Worm (Caenorhabditis elegans): Measurements from ENCODE around the gene nas-12.
A peak's percentile ranks its signal among the peaks of the same experiment; 100 is the strongest.

nas-12 gene

DNA sequence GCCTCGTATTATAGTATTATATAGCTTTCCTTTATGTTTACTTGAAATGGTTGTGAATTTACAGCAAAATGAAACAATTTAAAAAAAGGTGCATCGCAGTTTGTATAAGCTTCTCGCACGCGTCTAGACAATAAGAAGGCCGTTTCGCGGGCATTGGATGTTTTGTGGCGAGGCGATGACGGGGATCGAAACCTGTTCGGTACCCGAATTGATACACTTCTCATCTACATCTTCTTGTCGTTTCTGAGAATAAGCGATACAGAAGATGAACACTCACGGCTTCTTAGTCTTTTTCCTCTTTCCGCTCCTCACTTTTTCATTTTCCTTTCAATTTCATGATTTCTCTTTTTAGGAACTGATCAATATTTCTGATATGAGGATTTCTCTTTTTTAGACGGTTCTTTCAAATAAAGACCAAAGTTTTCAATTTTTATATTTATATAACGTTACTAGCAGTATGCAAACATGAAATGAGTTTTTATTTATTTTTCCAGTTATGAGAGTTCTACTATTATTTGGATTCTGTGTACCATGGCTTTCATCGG lies 21.9 kb downstream of the nas-12 start, which contains the start of gene F01G10.10:
TSS of gene F01G10.10 (plus strand) at position 495 of the 545 bp plus-strand sequence.
- TF ChIP-seq him-1 (tag; optimal IDR thresholded peaks at IDR 0.05), result no peak
- no peak for TF ChIP-seq dao-5 (tag; optimal IDR thresholded peaks at IDR 0.05)
- no peak for TF ChIP-seq W03F9.2 (tag; optimal IDR thresholded peaks at IDR 0.05)

DNA sequence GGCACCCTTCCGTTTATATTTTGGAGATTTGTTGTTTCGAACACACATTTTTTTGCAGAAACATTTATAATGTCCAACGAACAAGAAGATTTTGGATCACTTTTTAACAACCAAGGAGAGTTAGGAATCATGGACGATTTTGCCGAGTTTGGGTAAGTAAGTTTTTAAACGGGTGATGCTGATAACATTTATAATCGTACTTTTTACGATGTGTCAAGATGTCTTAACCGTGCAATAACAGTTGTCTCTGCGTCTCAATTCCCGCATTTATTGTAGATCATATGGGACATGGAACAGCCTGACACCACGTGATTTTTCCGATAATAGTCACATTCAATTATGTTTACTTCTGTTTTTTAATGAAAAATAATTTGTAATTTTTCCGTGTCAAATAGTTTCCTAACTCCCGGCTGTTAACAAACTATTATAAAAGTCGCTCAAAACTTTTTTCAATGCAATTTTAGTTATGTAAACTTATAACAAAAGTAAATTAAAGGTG lies 26.8 kb downstream of the nas-12 start, which contains the start of gene daf-14:
TSS of gene daf-14 (plus strand) at position 51 of the 499 bp plus-strand sequence.
- TF ChIP-seq W03F9.2 (tag; optimal IDR thresholded peaks at IDR 0.05) (no peak), dao-5 (tag; optimal IDR thresholded peaks at IDR 0.05) (no peak), him-1 (tag; optimal IDR thresholded peaks at IDR 0.05) (no peak)

DNA sequence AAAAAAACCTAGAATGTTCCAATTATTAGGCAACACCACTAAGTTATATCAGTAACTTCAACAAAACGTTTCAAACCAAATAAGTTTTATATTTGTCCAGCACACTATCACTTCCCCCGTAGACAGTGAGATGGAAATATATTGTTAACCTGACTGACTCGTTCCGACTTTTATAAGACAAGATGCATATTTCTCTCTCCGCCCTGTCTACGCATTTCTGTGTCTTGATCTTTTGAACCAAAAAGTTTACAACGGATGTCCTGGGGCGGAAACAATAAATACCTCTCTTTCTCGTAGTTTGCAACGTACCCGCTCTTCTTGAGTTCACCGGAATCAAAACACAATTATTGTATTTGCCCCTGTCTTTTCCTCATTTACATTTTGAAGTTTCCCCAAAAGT lies 27.4 kb downstream of the nas-12 start:
- TF ChIP-seq W03F9.2 (tag; optimal IDR thresholded peaks at IDR 0.05) (no peak), him-1 (tag; optimal IDR thresholded peaks at IDR 0.05) (no peak), dao-5 (tag; optimal IDR thresholded peaks at IDR 0.05) (no peak)

DNA sequence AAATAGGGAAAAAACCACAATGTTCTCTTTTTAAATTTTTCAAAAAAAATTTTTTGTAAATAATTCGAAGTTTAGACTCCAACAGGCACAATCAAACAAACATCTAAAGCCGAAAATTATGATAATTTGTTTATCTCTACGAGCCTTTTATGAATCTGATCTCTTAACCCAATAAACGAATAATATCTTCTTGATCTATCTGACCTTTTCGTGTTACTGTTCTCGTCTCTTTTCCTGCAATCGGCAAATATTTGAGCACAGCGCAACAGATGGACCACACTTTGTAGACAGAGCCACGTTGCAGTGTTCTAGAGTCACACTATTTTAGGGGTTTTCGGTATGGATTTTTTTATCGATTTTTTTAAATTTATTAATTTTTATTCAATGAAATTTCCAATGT lies 27.9 kb downstream of the nas-12 start:
- TF ChIP-seq W03F9.2 (tag; optimal IDR thresholded peaks at IDR 0.05), result no peak
- TF ChIP-seq dao-5 (tag; optimal IDR thresholded peaks at IDR 0.05), result no peak
- TF ChIP-seq him-1 (tag; optimal IDR thresholded peaks at IDR 0.05), result no peak

DNA sequence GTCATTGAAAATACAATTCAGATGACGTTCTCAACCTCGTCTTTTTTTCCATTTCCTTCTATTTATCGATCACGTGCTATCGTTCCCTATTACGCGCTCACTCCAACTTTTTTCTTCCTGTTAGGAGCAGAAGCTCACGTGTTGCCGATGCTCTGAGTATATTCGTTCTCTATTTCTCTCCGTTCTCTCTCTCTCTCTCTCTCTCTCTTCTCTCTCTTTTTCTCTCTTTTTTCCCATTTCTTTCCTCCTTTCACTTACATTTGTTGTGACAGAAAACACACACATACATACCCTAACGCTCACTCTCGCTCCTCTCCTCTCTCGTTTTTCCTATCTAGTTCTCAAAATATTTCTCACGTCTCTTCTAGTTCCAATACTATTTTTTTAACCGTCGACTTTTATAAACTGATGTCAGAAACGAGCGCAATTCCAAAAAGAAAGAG lies 28.5 kb downstream of the nas-12 start:
- peak; percentile 83 for TF ChIP-seq him-1 (tag; optimal IDR thresholded peaks at IDR 0.05)
- TF ChIP-seq dao-5 (tag; optimal IDR thresholded peaks at IDR 0.05), result no peak
- TF ChIP-seq W03F9.2 (tag; optimal IDR thresholded peaks at IDR 0.05), result peak; percentile 69

DNA sequence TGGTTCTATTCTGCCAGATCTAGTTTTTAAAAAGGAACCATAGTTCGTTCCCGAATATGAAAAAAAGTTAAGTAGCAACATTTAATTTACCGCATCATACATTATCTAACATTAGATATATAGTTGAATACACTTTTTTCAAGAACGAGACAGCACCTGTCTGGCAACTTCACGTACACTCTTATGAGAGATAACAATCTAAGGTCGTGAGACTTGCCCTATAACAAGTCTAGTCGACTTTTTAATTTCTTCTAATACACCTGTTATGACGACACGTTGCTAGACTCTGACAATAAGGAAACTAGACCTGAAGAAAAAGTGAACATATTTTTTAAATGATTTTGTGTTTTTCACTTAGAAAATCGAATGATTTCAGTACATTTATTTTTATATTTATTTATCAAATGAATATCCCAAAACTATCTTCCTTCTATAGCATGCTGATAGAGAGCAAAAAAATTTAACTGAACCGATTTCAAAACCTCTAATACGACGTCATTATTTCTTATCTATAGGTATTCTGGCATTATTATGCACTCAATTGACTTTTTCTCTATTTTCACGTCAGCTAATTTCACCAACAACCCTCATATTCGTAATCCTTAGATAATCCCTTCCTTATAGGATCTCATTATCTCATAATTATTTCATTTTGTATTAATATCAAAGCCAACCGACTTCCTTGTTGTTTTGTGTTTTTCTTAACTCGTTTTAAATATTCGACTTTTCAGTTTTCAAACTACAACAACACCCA lies 29.2 kb downstream of the nas-12 start:
- TF ChIP-seq dao-5 (tag; optimal IDR thresholded peaks at IDR 0.05) (no peak), him-1 (tag; optimal IDR thresholded peaks at IDR 0.05) (no peak), W03F9.2 (tag; optimal IDR thresholded peaks at IDR 0.05) (no peak)

DNA sequence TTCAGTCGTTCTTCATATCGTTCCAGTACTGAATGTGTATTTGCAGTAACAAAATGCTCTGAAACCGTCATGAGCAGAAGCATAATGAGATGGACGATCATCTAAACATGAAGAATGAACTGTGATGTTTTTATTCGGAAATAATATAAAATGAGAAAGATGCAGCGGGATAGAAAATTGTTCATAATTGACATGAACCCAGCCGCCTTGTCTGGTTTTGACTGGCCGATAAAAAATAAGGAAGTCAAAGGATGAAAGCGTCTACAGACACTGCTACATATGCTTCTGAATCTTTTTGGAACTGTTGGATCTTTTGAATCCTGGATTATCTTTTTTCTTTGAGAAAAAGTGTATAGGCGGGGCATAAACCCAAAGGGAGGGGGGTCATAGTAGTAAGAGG lies 35.7 kb downstream of the nas-12 start, which contains the start of gene F01G10.9:
TSS of gene F01G10.9 (minus strand) at position 101 of the 400 bp plus-strand sequence.
- TF ChIP-seq W03F9.2 (tag; optimal IDR thresholded peaks at IDR 0.05), result no peak
- no peak for TF ChIP-seq dao-5 (tag; optimal IDR thresholded peaks at IDR 0.05)
- TF ChIP-seq him-1 (tag; optimal IDR thresholded peaks at IDR 0.05), result no peak

DNA sequence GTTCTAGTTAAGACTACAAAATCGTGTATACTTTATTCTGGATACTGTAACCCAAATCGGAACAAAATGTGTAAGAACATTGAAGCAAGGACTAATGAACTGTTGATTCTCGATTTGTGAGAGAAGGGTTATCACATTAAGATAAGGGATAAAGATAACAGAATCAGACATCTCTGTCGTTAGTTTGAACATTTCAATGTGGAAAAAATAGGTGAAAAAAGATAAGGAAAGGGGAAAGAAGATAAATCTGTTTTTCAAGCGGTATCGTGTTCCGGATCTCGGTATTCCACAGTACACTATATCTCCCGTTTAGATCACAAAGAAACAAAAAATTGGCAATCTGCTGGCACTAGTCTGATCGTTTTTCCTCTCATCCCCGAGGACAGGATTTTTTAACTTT lies 37.2 kb downstream of the nas-12 start:
- TF ChIP-seq him-1 (tag; optimal IDR thresholded peaks at IDR 0.05) (no peak), W03F9.2 (tag; optimal IDR thresholded peaks at IDR 0.05) (no peak), dao-5 (tag; optimal IDR thresholded peaks at IDR 0.05) (no peak)

DNA sequence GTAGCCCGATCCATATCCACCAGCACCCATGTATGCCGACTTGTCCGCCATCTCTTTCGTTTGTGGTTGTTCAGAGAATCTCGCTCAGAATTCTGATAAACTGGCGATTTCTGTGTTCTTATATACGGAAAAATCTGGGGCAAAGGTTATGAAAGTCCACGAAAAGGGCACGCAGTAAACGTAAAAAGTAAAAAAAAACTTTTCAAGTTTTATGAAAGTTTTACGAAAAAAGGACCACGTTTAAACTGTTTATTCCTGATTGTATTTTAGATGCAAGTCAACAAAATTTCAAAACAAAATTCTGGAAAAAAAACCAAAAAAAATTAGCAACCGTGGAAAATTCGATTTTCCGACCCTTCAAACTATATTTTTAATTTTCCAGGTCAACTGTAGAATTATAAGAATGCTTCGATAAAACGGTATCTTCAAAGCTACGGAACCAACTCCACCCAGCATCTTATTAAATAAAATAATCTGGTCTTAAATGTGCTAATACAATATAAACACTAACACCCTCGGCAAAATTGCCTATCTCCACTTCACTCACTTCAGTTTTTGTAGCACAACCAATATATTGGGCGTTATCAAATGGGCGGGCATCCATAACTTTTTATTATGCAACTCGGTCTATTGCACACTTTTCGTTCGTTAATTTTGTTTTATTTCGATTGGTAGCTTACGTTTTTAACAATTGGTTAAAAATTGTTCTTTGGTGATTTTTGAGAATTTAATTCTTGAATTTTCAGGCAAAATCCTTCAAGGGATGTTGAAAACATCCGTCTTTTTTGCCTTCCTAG lies 45.5 kb downstream of the nas-12 start, which contains the start of the genes nspd-7 and Y43C5A.2:
TSS of gene nspd-7 (minus strand) at position 51 of the 797 bp plus-strand sequence.
TSS of gene Y43C5A.2 (plus strand) at position 747 of the 797 bp plus-strand sequence.
- no peak for TF ChIP-seq him-1 (tag; optimal IDR thresholded peaks at IDR 0.05)
- no peak for TF ChIP-seq W03F9.2 (tag; optimal IDR thresholded peaks at IDR 0.05)
- TF ChIP-seq dao-5 (tag; optimal IDR thresholded peaks at IDR 0.05), result no peak

DNA sequence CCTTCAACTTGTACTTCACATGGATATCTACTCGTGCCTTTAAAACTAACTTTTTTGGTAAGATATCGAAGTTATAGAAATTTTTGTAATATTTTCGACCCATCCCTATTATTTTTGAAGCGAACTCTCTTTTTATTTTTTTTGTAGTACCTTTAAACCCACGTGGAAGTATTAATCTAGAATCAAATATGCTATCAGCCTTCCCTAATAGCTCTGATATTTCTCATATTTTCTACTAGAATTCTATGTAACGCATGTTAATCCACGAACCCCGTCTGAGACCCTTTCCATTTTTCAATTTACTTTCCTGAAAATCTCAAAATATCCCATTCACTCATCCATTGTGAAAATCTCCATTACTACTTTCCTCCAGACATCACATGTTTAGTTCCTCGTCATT lies 49.5 kb downstream of the nas-12 start:
- TF ChIP-seq dao-5 (tag; optimal IDR thresholded peaks at IDR 0.05) (no peak), him-1 (tag; optimal IDR thresholded peaks at IDR 0.05) (no peak), W03F9.2 (tag; optimal IDR thresholded peaks at IDR 0.05) (no peak)

DNA sequence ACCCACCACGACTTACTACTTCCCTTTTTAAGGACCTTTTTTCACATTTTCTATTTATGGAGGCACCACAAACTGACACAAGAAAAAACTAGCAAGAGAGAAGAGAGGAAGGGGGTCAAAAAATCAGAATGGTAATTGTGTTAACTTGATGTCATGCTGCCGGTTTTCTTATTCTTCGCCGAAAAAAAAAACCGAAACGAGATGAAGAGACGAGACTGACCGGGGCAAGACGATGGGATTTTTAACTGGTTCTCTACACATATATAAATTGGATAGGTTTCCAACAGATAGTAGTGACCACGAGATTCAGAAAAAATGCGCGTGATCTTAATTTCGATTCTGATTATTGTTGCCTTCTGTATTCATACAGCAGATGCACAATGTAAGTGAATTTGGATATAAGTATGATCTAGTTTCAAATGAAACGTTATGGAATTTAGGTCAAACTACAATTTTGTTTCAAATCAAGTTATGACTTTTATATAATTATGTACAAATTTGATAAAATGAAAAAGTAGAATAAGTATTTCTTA lies 50.0 kb downstream of the nas-12 start, which contains the start of gene Y43C5A.3:
TSS of gene Y43C5A.3 (plus strand) at position 256 of the 533 bp plus-strand sequence.
- TF ChIP-seq him-1 (tag; optimal IDR thresholded peaks at IDR 0.05) (no peak), dao-5 (tag; optimal IDR thresholded peaks at IDR 0.05) (no peak)

DNA sequence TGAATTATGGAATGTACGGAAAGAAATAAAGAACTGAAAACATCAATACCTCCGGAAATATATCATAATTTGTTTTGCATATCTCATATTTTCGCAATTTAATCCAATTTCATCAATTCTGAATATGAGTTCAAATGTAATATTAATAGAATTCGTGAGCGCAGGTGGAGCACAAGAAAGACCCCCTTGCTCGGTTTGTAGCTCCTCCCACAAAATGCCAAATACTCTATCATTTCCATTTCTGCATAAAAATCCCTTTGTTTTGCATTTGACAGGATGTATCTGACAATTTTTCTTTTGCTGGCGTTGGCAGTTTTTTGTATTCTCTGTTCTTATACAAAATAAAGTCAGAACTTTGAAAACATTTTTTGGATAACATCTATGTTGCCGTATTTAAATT lies 51.2 kb downstream of the nas-12 start:
- TF ChIP-seq him-1 (tag; optimal IDR thresholded peaks at IDR 0.05) (no peak), W03F9.2 (tag; optimal IDR thresholded peaks at IDR 0.05) (no peak), dao-5 (tag; optimal IDR thresholded peaks at IDR 0.05) (no peak)
